Fruit fly (Drosophila melanogaster) whole organism, embryonic: ENCODE measurements around the gene CG10226.
A peak's percentile ranks its signal among the peaks of the same experiment; 100 is the strongest.

ENCODE experiments used
- Atf6 ChIP-seq: fragments of 200-800 bp; sonication (Bioruptor generic); IDR thresholded peaks from 2 replicates; pipeline ENCODE4 v1.3.6; 2022; ENCODE audit warnings: missing biosample characterization, missing genetic modification characterization
- BEAF-32 ChIP-seq: fragments of 200-800 bp; sonication (Bioruptor generic); optimal IDR thresholded peaks from 3 replicates; lab custom pipeline; 2017; ENCODE audit warnings: missing biosample characterization, missing genetic modification characterization, mild to moderate bottlenecking, moderate library complexity, missing genetic modification reagents
- Blimp-1 ChIP-seq: fragments of 200-800 bp; sonication (Bioruptor generic); optimal IDR thresholded peaks from 3 replicates; lab custom pipeline; 2018; ENCODE audit warnings: missing biosample characterization, missing genetic modification characterization, mild to moderate bottlenecking, moderate library complexity, missing genetic modification reagents
- CG10321 ChIP-seq: fragments of 200-800 bp; sonication (Bioruptor generic); IDR thresholded peaks from 2 replicates; pipeline ENCODE4 v1.3.6; 2022; ENCODE audit warnings: missing biosample characterization, missing genetic modification characterization
- CG11504 ChIP-seq: fragments of 200-800 bp; sonication (Bioruptor generic); optimal IDR thresholded peaks from 3 replicates; lab custom pipeline; 2019; ENCODE audit warnings: missing biosample characterization, mild to moderate bottlenecking, missing genetic modification characterization, moderate library complexity
- CG13123 ChIP-seq: fragments of 200-800 bp; sonication (Bioruptor generic); optimal IDR thresholded peaks from 2 replicates; lab custom pipeline; 2016; ENCODE audit warnings: missing biosample characterization, missing genetic modification characterization
- CG13296 ChIP-seq: fragments of 200-800 bp; sonication (Bioruptor generic); optimal IDR thresholded peaks from 3 replicates; lab custom pipeline; 2018; ENCODE audit warnings: missing biosample characterization, mild to moderate bottlenecking, missing genetic modification characterization
- CG14710 ChIP-seq: fragments of 200-800 bp; sonication (Bioruptor generic); optimal IDR thresholded peaks from 3 replicates; lab custom pipeline; 2019; ENCODE audit warnings: missing biosample characterization, mild to moderate bottlenecking, missing genetic modification characterization, moderate library complexity
- CG1792 ChIP-seq: fragments of 200-800 bp; sonication (Bioruptor generic); optimal IDR thresholded peaks from 2 replicates; lab custom pipeline; 2016; ENCODE audit warnings: missing biosample characterization, missing genetic modification characterization
- CG18599 ChIP-seq: fragments of 200-800 bp; sonication (Bioruptor generic); optimal IDR thresholded peaks from 3 replicates; lab custom pipeline; 2017; ENCODE audit warnings: missing biosample characterization, missing genetic modification characterization, mild to moderate bottlenecking, moderate library complexity, missing genetic modification reagents
- CG30020 ChIP-seq: fragments of 200-800 bp; optimal IDR thresholded peaks from 2 replicates; lab custom pipeline; 2019; ENCODE audit warnings: missing biosample characterization, mild to moderate bottlenecking, missing genetic modification characterization, moderate library complexity
- CG4424 ChIP-seq: fragments of 200-800 bp; sonication (Bioruptor generic); optimal IDR thresholded peaks from 3 replicates; lab custom pipeline; 2016; ENCODE audit warnings: missing biosample characterization, missing genetic modification characterization
- CG8281 ChIP-seq: fragments of 200-800 bp; sonication (Bioruptor generic); optimal IDR thresholded peaks from 2 replicates; lab custom pipeline; 2018; ENCODE audit warnings: missing biosample characterization, mild to moderate bottlenecking, missing genetic modification characterization, moderate library complexity
- Chrac-16 ChIP-seq: fragments of 200-800 bp; sonication (Bioruptor generic); optimal IDR thresholded peaks from 3 replicates; lab custom pipeline; 2016; ENCODE audit warnings: missing biosample characterization, missing genetic modification characterization
- Dip3 ChIP-seq: fragments of 200-800 bp; sonication (Bioruptor generic); optimal IDR thresholded peaks from 3 replicates; lab custom pipeline; 2016; ENCODE audit warnings: missing biosample characterization, missing genetic modification characterization
- HLH3B ChIP-seq: fragments of 200-800 bp; sonication (Bioruptor generic); IDR thresholded peaks from 2 replicates; pipeline ENCODE4 v1.3.6; 2022; ENCODE audit warnings: missing biosample characterization, missing genetic modification characterization
- Hr51 ChIP-seq, 2 experiments: fragments of 200-800 bp; sonication (Bioruptor generic); optimal IDR thresholded peaks; 2 replicates in 1 of 2; 3 replicates in 1 of 2; lab custom pipeline; 2016 to 2018; ENCODE audit warnings: missing biosample characterization in 2 of 2, missing genetic modification characterization in 2 of 2, mild to moderate bottlenecking in 1 of 2, moderate library complexity in 1 of 2
- Jarid2 ChIP-seq: fragments of 200-800 bp; sonication (Bioruptor generic); optimal IDR thresholded peaks from 3 replicates; lab custom pipeline; 2017; ENCODE audit warnings: mild to moderate bottlenecking, missing biosample characterization, missing genetic modification reagents, missing genetic modification characterization
- Mad ChIP-seq: fragments of 200-800 bp; sonication (Bioruptor generic); optimal IDR thresholded peaks from 2 replicates; lab custom pipeline; 2016; ENCODE audit warnings: missing biosample characterization, missing genetic modification characterization
- PHDP ChIP-seq: fragments of 200-800 bp; sonication (Bioruptor generic); optimal IDR thresholded peaks from 3 replicates; lab custom pipeline; 2018; ENCODE audit warnings: missing biosample characterization, mild to moderate bottlenecking, missing genetic modification characterization, moderate library complexity
- Ravus ChIP-seq: fragments of 200-800 bp; sonication (Bioruptor generic); IDR thresholded peaks from 2 replicates; pipeline ENCODE4 v1.3.6; 2022; ENCODE audit warnings: missing biosample characterization, missing genetic modification characterization
- Scr ChIP-seq: fragments of 200-800 bp; sonication (Bioruptor generic); IDR thresholded peaks from 2 replicates; pipeline ENCODE4 v1.3.6; 2022; ENCODE audit warnings: missing biosample characterization, missing genetic modification characterization; ENCODE audit not compliant: partially characterized antibody
- Sry-β ChIP-seq: fragments of 200-800 bp; sonication (Bioruptor generic); optimal IDR thresholded peaks from 2 replicates; lab custom pipeline; 2018; ENCODE audit warnings: missing biosample characterization, mild to moderate bottlenecking, missing genetic modification characterization, moderate library complexity
- Stat92E ChIP-seq, 3 experiments: fragments of >200 bp in 2 of 3; fragments of 200-800 bp in 1 of 3; sonication (Bioruptor generic) in 1 of 3; optimal IDR thresholded peaks; 2 replicates each; lab custom pipeline; 2017 to 2019; ENCODE audit warnings: missing biosample characterization in 3 of 3, missing genetic modification characterization in 3 of 3, mild to moderate bottlenecking in 1 of 3, moderate library complexity in 1 of 3
- Xbp1 ChIP-seq: fragments of 200-800 bp; sonication (Bioruptor generic); optimal IDR thresholded peaks from 3 replicates; lab custom pipeline; 2016; ENCODE audit warnings: missing biosample characterization, mild to moderate bottlenecking, missing genetic modification characterization
- abd-A ChIP-seq: fragments of 200-800 bp; sonication (Bioruptor generic); optimal IDR thresholded peaks from 3 replicates; lab custom pipeline; 2019; ENCODE audit warnings: missing biosample characterization, mild to moderate bottlenecking, missing genetic modification characterization, moderate library complexity
- ara ChIP-seq: fragments of 200-800 bp; sonication (Bioruptor generic); IDR thresholded peaks from 2 replicates; pipeline ENCODE4 v1.3.6; 2022; ENCODE audit warnings: missing biosample characterization, missing genetic modification characterization
- ase ChIP-seq: fragments of 200-800 bp; sonication (Bioruptor generic); IDR thresholded peaks from 3 replicates; pipeline ENCODE4 v1.3.6; 2022; ENCODE audit warnings: missing biosample characterization, missing genetic modification characterization
- bsh ChIP-seq, 2 experiments: fragments of 200-800 bp; sonication (Bioruptor generic); optimal IDR thresholded peaks; 2 replicates each; lab custom pipeline; 2017 to 2018; ENCODE audit warnings: mild to moderate bottlenecking in 2 of 2, missing biosample characterization in 2 of 2, missing genetic modification characterization in 2 of 2, moderate library complexity in 1 of 2
- crc ChIP-seq: fragments of 200-800 bp; sonication (Bioruptor generic); optimal IDR thresholded peaks from 2 replicates; lab custom pipeline; 2016; ENCODE audit warnings: missing biosample characterization, missing genetic modification characterization
- da ChIP-seq: fragments of 200-800 bp; sonication (Bioruptor generic); optimal IDR thresholded peaks from 2 replicates; lab custom pipeline; 2016; ENCODE audit warnings: missing biosample characterization, missing genetic modification characterization
- dati ChIP-seq: fragments of 200-800 bp; sonication (Bioruptor generic); IDR thresholded peaks from 2 replicates; pipeline ENCODE4 v1.3.6; 2022; ENCODE audit warnings: missing biosample characterization, missing genetic modification characterization
- ewg ChIP-seq: fragments of 200-800 bp; sonication (Bioruptor generic); optimal IDR thresholded peaks from 3 replicates; lab custom pipeline; 2017; ENCODE audit warnings: mild to moderate bottlenecking, missing biosample characterization, missing genetic modification reagents, missing genetic modification characterization
- hkb ChIP-seq, 2 experiments: fragments of 200-800 bp in 1 of 2; fragments of >200 bp in 1 of 2; sonication (Bioruptor generic) in 1 of 2; IDR thresholded peaks in 1 of 2; optimal IDR thresholded peaks in 1 of 2; 2 replicates each; pipeline versions ENCODE4 v1.3.6 to Lab custom; 2017 to 2022; ENCODE audit warnings: missing biosample characterization in 1 of 2, missing genetic modification characterization in 1 of 2
- ind ChIP-seq: fragments of 200-800 bp; sonication (Bioruptor generic); optimal IDR thresholded peaks from 3 replicates; lab custom pipeline; 2016; ENCODE audit warnings: missing biosample characterization, missing genetic modification characterization
- rib ChIP-seq: fragments of 200-800 bp; sonication (Bioruptor generic); IDR thresholded peaks from 2 replicates; pipeline ENCODE4 v1.3.6; 2022; ENCODE audit warnings: missing biosample characterization, missing genetic modification characterization
- ro ChIP-seq: fragments of 200-800 bp; sonication (Bioruptor generic); IDR thresholded peaks from 2 replicates; pipeline ENCODE4 v1.3.6; 2022; ENCODE audit warnings: missing biosample characterization, missing genetic modification characterization
- schlank ChIP-seq: fragments of 200-800 bp; sonication (Bioruptor generic); optimal IDR thresholded peaks from 2 replicates; lab custom pipeline; 2018; ENCODE audit warnings: missing biosample characterization, mild to moderate bottlenecking, missing genetic modification characterization
- scrt ChIP-seq: fragments of 200-800 bp; sonication (Bioruptor generic); optimal IDR thresholded peaks from 2 replicates; lab custom pipeline; 2018; ENCODE audit warnings: missing biosample characterization, mild to moderate bottlenecking, missing genetic modification characterization, moderate library complexity
- sens-2 ChIP-seq: fragments of 200-800 bp; sonication (Bioruptor generic); IDR thresholded peaks from 2 replicates; pipeline ENCODE4 v1.3.6; 2022; ENCODE audit warnings: missing biosample characterization, missing genetic modification characterization
- slbo ChIP-seq: fragments of 200-800 bp; sonication (Bioruptor generic); IDR thresholded peaks from 2 replicates; pipeline ENCODE4 v1.3.6; 2022; ENCODE audit warnings: missing biosample characterization, missing genetic modification characterization
- so ChIP-seq: fragments of 200-800 bp; sonication (Bioruptor generic); IDR thresholded peaks from 3 replicates; pipeline ENCODE4 v1.3.6; 2022; ENCODE audit warnings: missing biosample characterization, missing genetic modification characterization
- sob ChIP-seq: fragments of 200-800 bp; sonication (Bioruptor generic); IDR thresholded peaks from 2 replicates; pipeline ENCODE4 v1.3.6; 2022; ENCODE audit warnings: missing biosample characterization, missing genetic modification characterization
- sr ChIP-seq: fragments of 200-800 bp; sonication (Bioruptor generic); IDR thresholded peaks from 3 replicates; pipeline ENCODE4 v1.3.6; 2022; ENCODE audit warnings: missing biosample characterization, missing genetic modification characterization
- tgo ChIP-seq: fragments of 200-800 bp; sonication (Bioruptor generic); IDR thresholded peaks from 3 replicates; pipeline ENCODE4 v1.3.6; 2022; ENCODE audit warnings: missing biosample characterization, missing genetic modification characterization
- twi ChIP-seq: fragments of 200-800 bp; optimal IDR thresholded peaks from 2 replicates; lab custom pipeline; 2019; ENCODE audit warnings: missing biosample characterization, mild to moderate bottlenecking, missing genetic modification characterization, moderate library complexity
- vnd ChIP-seq: fragments of 200-800 bp; sonication (Bioruptor generic); IDR thresholded peaks from 3 replicates; pipeline ENCODE4 v1.3.6; 2022; ENCODE audit warnings: missing biosample characterization, missing genetic modification characterization; ENCODE audit not compliant: partially characterized antibody

The CG10226 gene

dm6 chr3L:6263896-6264841, 24.3 kb upstream of the CG10226 start (continued):
- TF ChIP-seq CG13123, result no peak
- TF ChIP-seq so (GFP tag; lab: Robert Waterston, UW), result no peak
- TF ChIP-seq CG30020 (tag; lab: Kevin White, UChicago), result no peak
- TF ChIP-seq Stat92E (GFP tag; optimal IDR thresholded peaks at IDR 0.05; lab: Kevin White, UChicago), result peak in 1 of 3 experiments; percentile 92
- no peak for TF ChIP-seq da
- TF ChIP-seq abd-A (tag; lab: Kevin White, UChicago), result no peak
- no peak for TF ChIP-seq hkb (optimal IDR thresholded peaks at IDR 0.05; lab: Kevin White, UChicago)
- no peak for TF ChIP-seq hkb (GFP tag; IDR thresholded peaks at IDR 0.05; lab: Robert Waterston, UW)
- TF ChIP-seq Jarid2 (GFP tag; lab: Kevin White, UChicago), result peak; percentile 31
- TF ChIP-seq CG18599 (GFP tag; lab: Kevin White, UChicago), result no peak
- no peak for TF ChIP-seq Sry-β (GFP tag; lab: Kevin White, UChicago)
- TF ChIP-seq Dip3 (GFP tag; lab: Kevin White, UChicago), result peak; percentile 39
- TF ChIP-seq BEAF-32 (GFP tag; lab: Kevin White, UChicago), result no peak
- TF ChIP-seq CG1792, result no peak
- no peak for TF ChIP-seq Scr (GFP tag; lab: Robert Waterston, UW)
- no peak for TF ChIP-seq sr (GFP tag; lab: Robert Waterston, UW)
- TF ChIP-seq scrt (GFP tag; lab: Kevin White, UChicago), result peak; percentile 13
- TF ChIP-seq HLH3B (GFP tag; lab: Robert Waterston, UW), result 0 out of 2 replicates have a peak, but pooled peaks have one; percentile 14
- no peak for TF ChIP-seq dati (GFP tag; lab: Robert Waterston, UW)
- TF ChIP-seq Mad, result peak; percentile 50
- 0 out of 3 replicates have a peak, but pooled peaks have one; percentile 25 for TF ChIP-seq vnd (GFP tag; lab: Robert Waterston, UW)
- peak; percentile 79 for TF ChIP-seq Xbp1 (GFP tag; lab: Kevin White, UChicago)
- peak; percentile 49; the same call in 1 of the 2 replicates for TF ChIP-seq rib (GFP tag; lab: Robert Waterston, UW)
- peak; percentile 70 for TF ChIP-seq sob (GFP tag; lab: Robert Waterston, UW)
- no peak for TF ChIP-seq sens-2
- TF ChIP-seq schlank (tag; lab: Kevin White, UChicago), result no peak
- peak; percentile 21 for TF ChIP-seq CG4424
- TF ChIP-seq CG10321, result no peak
- peak; percentile 55 for TF ChIP-seq PHDP (tag; lab: Kevin White, UChicago)
- TF ChIP-seq ro (GFP tag; lab: Robert Waterston, UW), result no peak
- TF ChIP-seq crc (GFP tag; lab: Kevin White, UChicago), result no peak
- TF ChIP-seq Chrac-16, result peak; percentile 61
- peak; percentile 22 for TF ChIP-seq Blimp-1
- peak; percentile 80 for TF ChIP-seq slbo (GFP tag; lab: Robert Waterston, UW)
- peak; percentile 13 for TF ChIP-seq ewg (GFP tag; lab: Kevin White, UChicago)
- peak; percentile 63 for TF ChIP-seq CG11504 (tag; lab: Kevin White, UChicago)
- peak; percentile 28 for TF ChIP-seq CG14710 (tag; lab: Kevin White, UChicago)
- peak in 1 of 2 experiments; percentile 34 for TF ChIP-seq bsh (GFP tag; optimal IDR thresholded peaks at IDR 0.05; lab: Kevin White, UChicago)
- TF ChIP-seq CG13296, result no peak
- no peak for TF ChIP-seq ara (GFP tag; lab: Robert Waterston, UW)
- TF ChIP-seq Atf6 (GFP tag; lab: Robert Waterston, UW), result no peak
- no peak for TF ChIP-seq Ravus (GFP tag; lab: Robert Waterston, UW)
- TF ChIP-seq Hr51 (GFP tag; optimal IDR thresholded peaks at IDR 0.05; lab: Kevin White, UChicago), result peak in 1 of 2 experiments; percentile 46
- TF ChIP-seq ase, result peak; percentile 58; the same call in 2 of the 3 replicates
- TF ChIP-seq tgo (GFP tag; lab: Robert Waterston, UW), result peak; percentile 28; the same call in 1 of the 3 replicates
- peak; percentile 16 for TF ChIP-seq twi (tag; lab: Kevin White, UChicago)
- TF ChIP-seq CG8281 (tag; lab: Kevin White, UChicago), result no peak
- TF ChIP-seq ind (GFP tag; lab: Kevin White, UChicago), result peak; percentile 43
